Fruit fly (Drosophila melanogaster) whole organism, embryonic: Measurements from ENCODE around the gene beta4GalT7.
A peak's percentile ranks its signal among the peaks of the same experiment; 100 is the strongest.

ENCODE experiments used
- Atf3 ChIP-seq: fragments of 200-800 bp; sonication (Bioruptor generic); optimal IDR thresholded peaks from 3 replicates; lab custom pipeline; 2016; ENCODE audit warnings: missing biosample characterization, missing genetic modification characterization
- Atf6 ChIP-seq: fragments of 200-800 bp; sonication (Bioruptor generic); IDR thresholded peaks from 2 replicates; pipeline ENCODE4 v1.3.6; 2022; ENCODE audit warnings: missing biosample characterization, missing genetic modification characterization
- Bdp1 ChIP-seq: fragments of 200-800 bp; sonication (Bioruptor generic); optimal IDR thresholded peaks from 3 replicates; lab custom pipeline; 2016; ENCODE audit warnings: missing biosample characterization, missing genetic modification characterization
- CG10366 ChIP-seq: fragments of 200-800 bp; sonication (Bioruptor generic); IDR thresholded peaks from 2 replicates; pipeline ENCODE4 v1.3.6; 2022; ENCODE audit warnings: missing biosample characterization, missing genetic modification characterization
- CG10543 ChIP-seq: fragments of 200-800 bp; sonication (Bioruptor generic); optimal IDR thresholded peaks from 3 replicates; lab custom pipeline; 2017; ENCODE audit warnings: missing biosample characterization, mild to moderate bottlenecking, missing genetic modification characterization, moderate library complexity
- CG12236 ChIP-seq: fragments of 200-800 bp; sonication (Bioruptor generic); optimal IDR thresholded peaks from 2 replicates; lab custom pipeline; 2016; ENCODE audit warnings: missing biosample characterization, missing genetic modification characterization
- CG12659 ChIP-seq: fragments of 200-800 bp; sonication (Bioruptor generic); optimal IDR thresholded peaks from 3 replicates; lab custom pipeline; 2017; ENCODE audit warnings: mild to moderate bottlenecking, missing biosample characterization, missing genetic modification reagents, missing genetic modification characterization
- CG12942 ChIP-seq: fragments of 200-800 bp; sonication (Bioruptor generic); optimal IDR thresholded peaks from 3 replicates; lab custom pipeline; 2016; ENCODE audit warnings: missing biosample characterization, missing genetic modification characterization
- CG14860 ChIP-seq: fragments of 200-800 bp; sonication (Bioruptor generic); IDR thresholded peaks from 3 replicates; pipeline ENCODE4 v1.3.6; 2022; ENCODE audit warnings: missing biosample characterization, missing genetic modification characterization; ENCODE audit not compliant: partially characterized antibody
- CG2129 ChIP-seq: fragments of 200-800 bp; sonication (Bioruptor generic); IDR thresholded peaks from 2 replicates; pipeline ENCODE4 v1.3.6; 2022; ENCODE audit warnings: missing biosample characterization, missing genetic modification characterization; ENCODE audit not compliant: partially characterized antibody
- CG31224 ChIP-seq: fragments of 200-800 bp; sonication (Bioruptor generic); IDR thresholded peaks from 2 replicates; pipeline ENCODE4 v1.3.6; 2022; ENCODE audit warnings: missing biosample characterization, missing genetic modification characterization
- CG31441 ChIP-seq: fragments of 200-800 bp; sonication (Bioruptor generic); IDR thresholded peaks from 2 replicates; pipeline ENCODE4 v1.3.6; 2022; ENCODE audit warnings: missing biosample characterization, missing genetic modification characterization
- CG32772 ChIP-seq: fragments of 200-800 bp; sonication (Bioruptor generic); IDR thresholded peaks from 2 replicates; pipeline ENCODE4 v1.3.6; 2022; ENCODE audit warnings: missing biosample characterization, missing genetic modification characterization
- CG34224 ChIP-seq: fragments of 200-800 bp; sonication (Bioruptor generic); IDR thresholded peaks from 3 replicates; pipeline ENCODE4 v1.3.6; 2022; ENCODE audit warnings: missing biosample characterization, missing genetic modification characterization; ENCODE audit not compliant: partially characterized antibody
- CG3838 ChIP-seq: fragments of 200-800 bp; sonication (Bioruptor generic); optimal IDR thresholded peaks from 3 replicates; lab custom pipeline; 2016; ENCODE audit warnings: missing biosample characterization, missing genetic modification characterization
- CG4730 ChIP-seq: fragments of 200-800 bp; sonication (Bioruptor generic); IDR thresholded peaks from 2 replicates; pipeline ENCODE4 v1.3.6; 2022; ENCODE audit warnings: missing biosample characterization, missing genetic modification characterization
- CG4820 ChIP-seq: fragments of 200-800 bp; sonication (Bioruptor generic); optimal IDR thresholded peaks from 3 replicates; lab custom pipeline; 2016; ENCODE audit warnings: missing biosample characterization, missing genetic modification characterization
- CG6254 ChIP-seq: fragments of 200-800 bp; sonication (Bioruptor generic); optimal IDR thresholded peaks from 3 replicates; lab custom pipeline; 2017; ENCODE audit warnings: mild to moderate bottlenecking, missing biosample characterization, missing genetic modification reagents, missing genetic modification characterization
- CG6765 ChIP-seq: fragments of 200-800 bp; sonication (Bioruptor generic); optimal IDR thresholded peaks from 3 replicates; lab custom pipeline; 2017; ENCODE audit warnings: missing biosample characterization, mild to moderate bottlenecking, missing genetic modification characterization
- CG6813 ChIP-seq: fragments of 200-800 bp; sonication (Bioruptor generic); optimal IDR thresholded peaks from 2 replicates; lab custom pipeline; 2017; ENCODE audit warnings: missing biosample characterization, missing genetic modification characterization, mild to moderate bottlenecking, moderate library complexity, missing genetic modification reagents
- CG8924 ChIP-seq: fragments of 200-800 bp; optimal IDR thresholded peaks from 3 replicates; lab custom pipeline; 2019; ENCODE audit warnings: missing biosample characterization, mild to moderate bottlenecking, missing genetic modification characterization, moderate library complexity
- CG9437 ChIP-seq: fragments of 200-800 bp; sonication (Bioruptor generic); optimal IDR thresholded peaks from 2 replicates; lab custom pipeline; 2018; ENCODE audit warnings: missing biosample characterization, mild to moderate bottlenecking, missing genetic modification characterization
- Camta ChIP-seq: fragments of 200-800 bp; sonication (Bioruptor generic); optimal IDR thresholded peaks from 2 replicates; lab custom pipeline; 2016; ENCODE audit warnings: missing biosample characterization, missing genetic modification characterization
- Dad ChIP-seq: fragments of 200-800 bp; sonication (Bioruptor generic); optimal IDR thresholded peaks from 3 replicates; lab custom pipeline; 2016; ENCODE audit warnings: missing biosample characterization, missing genetic modification characterization
- Dref ChIP-seq: fragments of 200-800 bp; sonication (Bioruptor generic); IDR thresholded peaks from 2 replicates; pipeline ENCODE4 v1.3.6; 2022; ENCODE audit warnings: missing biosample characterization, missing genetic modification characterization
- H2.0 ChIP-seq: fragments of 200-800 bp; sonication (Bioruptor generic); IDR thresholded peaks from 2 replicates; pipeline ENCODE4 v1.3.6; 2022; ENCODE audit warnings: missing biosample characterization, missing genetic modification characterization
- Hand ChIP-seq: fragments of 200-800 bp; sonication (Bioruptor generic); optimal IDR thresholded peaks from 2 replicates; lab custom pipeline; 2017; ENCODE audit warnings: mild to moderate bottlenecking, missing biosample characterization, missing genetic modification reagents, missing genetic modification characterization
- Lpt ChIP-seq: fragments of >200 bp; optimal IDR thresholded peaks from 2 replicates; lab custom pipeline; 2018; ENCODE audit warnings: missing biosample characterization, missing genetic modification characterization
- MESR4 ChIP-seq: fragments of 200-800 bp; sonication (Bioruptor generic); optimal IDR thresholded peaks from 2 replicates; lab custom pipeline; 2018; ENCODE audit warnings: missing biosample characterization, mild to moderate bottlenecking, missing genetic modification characterization, moderate library complexity
- Mrtf ChIP-seq: fragments of 200-800 bp; sonication (Bioruptor generic); IDR thresholded peaks from 3 replicates; pipeline ENCODE4 v1.3.6; 2022; ENCODE audit warnings: missing biosample characterization, missing genetic modification characterization
- Rx ChIP-seq: fragments of 200-800 bp; sonication (Bioruptor generic); IDR thresholded peaks from 2 replicates; pipeline ENCODE4 v1.3.6; 2022; ENCODE audit warnings: missing biosample characterization, missing genetic modification characterization
- Sry-β ChIP-seq: fragments of 200-800 bp; sonication (Bioruptor generic); optimal IDR thresholded peaks from 2 replicates; lab custom pipeline; 2018; ENCODE audit warnings: missing biosample characterization, mild to moderate bottlenecking, missing genetic modification characterization, moderate library complexity
- ap ChIP-seq: fragments of 200-800 bp; sonication (Bioruptor generic); IDR thresholded peaks from 2 replicates; pipeline ENCODE4 v1.3.6; 2022; ENCODE audit warnings: missing biosample characterization, missing genetic modification characterization
- az2 ChIP-seq: fragments of 200-800 bp; sonication (Bioruptor generic); optimal IDR thresholded peaks from 3 replicates; lab custom pipeline; 2016; ENCODE audit warnings: missing biosample characterization, missing genetic modification characterization
- cato ChIP-seq: fragments of 200-800 bp; sonication (Bioruptor generic); optimal IDR thresholded peaks from 2 replicates; lab custom pipeline; 2016; ENCODE audit warnings: missing biosample characterization, missing genetic modification characterization, borderline replicate concordance
- chn ChIP-seq: fragments of 200-800 bp; sonication (Bioruptor generic); optimal IDR thresholded peaks from 2 replicates; lab custom pipeline; 2016; ENCODE audit warnings: missing biosample characterization, missing genetic modification characterization
- corto ChIP-seq: fragments of 200-800 bp; sonication (Bioruptor generic); optimal IDR thresholded peaks from 2 replicates; lab custom pipeline; 2016; ENCODE audit warnings: missing biosample characterization, mild to moderate bottlenecking, missing genetic modification characterization, moderate library complexity
- crol ChIP-seq: fragments of 200-800 bp; sonication (Bioruptor generic); IDR thresholded peaks from 2 replicates; pipeline ENCODE4 v1.3.6; 2022; ENCODE audit warnings: missing biosample characterization, missing genetic modification characterization
- danr ChIP-seq: fragments of 200-800 bp; sonication (Bioruptor generic); IDR thresholded peaks from 2 replicates; pipeline ENCODE4 v1.3.6; 2022; ENCODE audit warnings: missing biosample characterization, missing genetic modification characterization
- dysf ChIP-seq: fragments of 200-800 bp; sonication (Bioruptor generic); IDR thresholded peaks from 3 replicates; pipeline ENCODE4 v1.3.6; 2022; ENCODE audit warnings: missing biosample characterization, missing genetic modification characterization
- fd102C ChIP-seq: fragments of 200-800 bp; sonication (Bioruptor generic); optimal IDR thresholded peaks from 2 replicates; lab custom pipeline; 2018; ENCODE audit warnings: missing biosample characterization, mild to moderate bottlenecking, missing genetic modification characterization, moderate library complexity
- gce ChIP-seq: fragments of 200-800 bp; sonication (Bioruptor generic); IDR thresholded peaks from 3 replicates; pipeline ENCODE4 v1.3.6; 2022; ENCODE audit warnings: missing biosample characterization, missing genetic modification characterization
- gcm2 ChIP-seq: fragments of 200-800 bp; sonication (Bioruptor generic); optimal IDR thresholded peaks from 2 replicates; lab custom pipeline; 2016; ENCODE audit warnings: missing biosample characterization, missing genetic modification characterization
- insv ChIP-seq, 2 experiments: fragments of 200-800 bp; sonication (Bioruptor generic); optimal IDR thresholded peaks; 3 replicates each; lab custom pipeline; 2016 to 2018; ENCODE audit warnings: missing biosample characterization in 2 of 2, missing genetic modification characterization in 2 of 2
- lbe ChIP-seq: fragments of 200-800 bp; sonication (Bioruptor generic); optimal IDR thresholded peaks from 2 replicates; lab custom pipeline; 2016; ENCODE audit warnings: missing biosample characterization, mild to moderate bottlenecking, missing genetic modification characterization
- nau ChIP-seq: fragments of 200-800 bp; sonication (Bioruptor generic); optimal IDR thresholded peaks from 3 replicates; lab custom pipeline; 2017; ENCODE audit warnings: missing biosample characterization, mild to moderate bottlenecking, missing genetic modification characterization, missing genetic modification reagents
- pnt ChIP-seq: fragments of 200-800 bp; sonication (Bioruptor generic); optimal IDR thresholded peaks from 3 replicates; lab custom pipeline; 2016; ENCODE audit warnings: missing biosample characterization, missing genetic modification characterization
- seq ChIP-seq: fragments of 200-800 bp; sonication (Bioruptor generic); IDR thresholded peaks from 2 replicates; pipeline ENCODE4 v1.3.6; 2022; ENCODE audit warnings: missing biosample characterization, missing genetic modification characterization
- slou ChIP-seq: fragments of 200-800 bp; sonication (Bioruptor generic); optimal IDR thresholded peaks from 3 replicates; lab custom pipeline; 2016; ENCODE audit warnings: missing biosample characterization, missing genetic modification characterization
- tup ChIP-seq: fragments of 200-800 bp; sonication (Bioruptor generic); optimal IDR thresholded peaks from 2 replicates; lab custom pipeline; 2016; ENCODE audit warnings: missing biosample characterization, mild to moderate bottlenecking, missing genetic modification characterization, moderate library complexity
- yki ChIP-seq: fragments of >200 bp; optimal IDR thresholded peaks from 3 replicates; lab custom pipeline; 2018
- zen ChIP-seq: fragments of 200-800 bp; sonication (Bioruptor generic); optimal IDR thresholded peaks from 3 replicates; lab custom pipeline; 2018; ENCODE audit warnings: missing biosample characterization, mild to moderate bottlenecking, missing genetic modification characterization, moderate library complexity

Gene beta4GalT7

DNA sequence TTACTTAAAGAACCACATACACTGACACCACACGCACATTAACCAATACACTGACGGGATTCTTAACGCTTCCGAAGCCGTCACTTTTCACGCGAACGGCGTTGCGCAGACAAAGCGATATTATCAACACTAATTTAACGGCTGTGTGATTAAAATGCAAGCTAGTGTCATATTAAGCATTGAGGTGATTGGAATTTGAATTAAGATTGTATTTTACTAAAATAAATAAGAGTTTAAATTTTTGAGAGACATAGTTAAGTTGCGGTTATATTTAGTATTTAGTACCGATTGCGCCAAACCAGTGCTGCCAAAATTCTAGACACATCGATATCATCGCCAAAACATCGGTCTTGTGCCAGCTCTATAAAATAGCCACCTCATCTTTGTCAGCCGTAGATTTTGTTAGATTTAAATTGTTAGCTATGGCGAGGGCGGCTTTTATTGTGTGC is 16.0 kb downstream of the beta4GalT7 start, which contains the start of the genes Ythdf and bai (continued):
- TF ChIP-seq CG10543 (GFP tag; lab: Kevin White, UChicago) (no peak), gcm2 (GFP tag; lab: Kevin White, UChicago) (no peak), insv (GFP tag; optimal IDR thresholded peaks at IDR 0.05; lab: Kevin White, UChicago) (peak in 1 of 2 experiments; percentile 1), tup (GFP tag; lab: Kevin White, UChicago) (peak; percentile 13), dysf (GFP tag; lab: Robert Waterston, UW) (no peak), Camta (GFP tag; lab: Kevin White, UChicago) (peak; percentile 30), Atf6 (GFP tag; lab: Robert Waterston, UW) (no peak), CG4820 (no peak), Atf3 (GFP tag; lab: Kevin White, UChicago) (no peak), seq (GFP tag; lab: Robert Waterston, UW) (no peak), CG4730 (GFP tag; lab: Robert Waterston, UW) (no peak), yki (no peak), Lpt (GFP tag; lab: Kevin White, UChicago) (no peak), Bdp1 (GFP tag; lab: Kevin White, UChicago) (peak; percentile 11), CG12236 (GFP tag; lab: Kevin White, UChicago) (no peak), CG34224 (GFP tag; lab: Robert Waterston, UW) (peak; percentile 80), az2 (GFP tag; lab: Kevin White, UChicago) (peak; percentile 15), ap (no peak), Dad (GFP tag; lab: Kevin White, UChicago) (peak; percentile 27), zen (tag; lab: Kevin White, UChicago) (peak; percentile 48), corto (GFP tag; lab: Kevin White, UChicago) (no peak), pnt (GFP tag; lab: Kevin White, UChicago) (no peak), gce (GFP tag; lab: Robert Waterston, UW) (no peak), slou (GFP tag; lab: Kevin White, UChicago) (peak; percentile 37), MESR4 (GFP tag; lab: Kevin White, UChicago) (peak; percentile 25), Hand (GFP tag; lab: Kevin White, UChicago) (no peak), nau (no peak), CG32772 (no peak), H2.0 (no peak), crol (GFP tag; lab: Robert Waterston, UW) (no peak), chn (GFP tag; lab: Kevin White, UChicago) (peak; percentile 47), CG12942 (GFP tag; lab: Kevin White, UChicago) (peak; percentile 34), Dref (GFP tag; lab: Robert Waterston, UW) (peak; percentile 84), Mrtf (GFP tag; lab: Robert Waterston, UW) (no peak), lbe (GFP tag; lab: Kevin White, UChicago) (peak; percentile 34), fd102C (GFP tag; lab: Kevin White, UChicago) (no peak), CG6813 (GFP tag; lab: Kevin White, UChicago) (no peak), CG31224 (GFP tag; lab: Robert Waterston, UW) (no peak), cato (GFP tag; lab: Kevin White, UChicago) (no peak), CG6254 (no peak), CG8924 (tag; lab: Kevin White, UChicago) (no peak), Sry-β (GFP tag; lab: Kevin White, UChicago) (peak; percentile 9), CG2129 (GFP tag; lab: Robert Waterston, UW) (peak; percentile 74), CG10366 (GFP tag; lab: Robert Waterston, UW) (no peak), CG9437 (GFP tag; lab: Kevin White, UChicago) (no peak), danr (no peak), CG6765 (no peak), Rx (GFP tag; lab: Robert Waterston, UW) (no peak), CG14860 (GFP tag; lab: Robert Waterston, UW) (peak; percentile 86), CG31441 (no peak), CG12659 (GFP tag; lab: Kevin White, UChicago) (peak; percentile 75), CG3838 (GFP tag; lab: Kevin White, UChicago) (no peak)
